Fruit fly (Drosophila melanogaster) Kc167 (cell line): Measurements from ENCODE around the gene CG13044.

Experiments
- Myc ChIP-seq: fragments of >200 bp; optimal IDR thresholded peaks from 2 replicates; lab custom pipeline; 2017; ENCODE audit warnings: missing external identifiers
- Sin3A ChIP-seq: fragments of >200 bp; optimal IDR thresholded peaks from 2 replicates; lab custom pipeline; 2018; ENCODE audit warnings: missing external identifiers
- h ChIP-seq: fragments of >200 bp; optimal IDR thresholded peaks from 3 replicates; lab custom pipeline; 2018; ENCODE audit warnings: missing external identifiers
- insv ChIP-seq: fragments of >200 bp; optimal IDR thresholded peaks from 3 replicates; lab custom pipeline; 2018; ENCODE audit warnings: missing external identifiers
- psq ChIP-seq: fragments of >200 bp; optimal IDR thresholded peaks from 2 replicates; lab custom pipeline; 2017; ENCODE audit warnings: missing external identifiers
- ttk ChIP-seq: sonication (Bioruptor generic); optimal IDR thresholded peaks from 2 replicates; lab custom pipeline; 2017; ENCODE audit warnings: missing external identifiers

DNA sequence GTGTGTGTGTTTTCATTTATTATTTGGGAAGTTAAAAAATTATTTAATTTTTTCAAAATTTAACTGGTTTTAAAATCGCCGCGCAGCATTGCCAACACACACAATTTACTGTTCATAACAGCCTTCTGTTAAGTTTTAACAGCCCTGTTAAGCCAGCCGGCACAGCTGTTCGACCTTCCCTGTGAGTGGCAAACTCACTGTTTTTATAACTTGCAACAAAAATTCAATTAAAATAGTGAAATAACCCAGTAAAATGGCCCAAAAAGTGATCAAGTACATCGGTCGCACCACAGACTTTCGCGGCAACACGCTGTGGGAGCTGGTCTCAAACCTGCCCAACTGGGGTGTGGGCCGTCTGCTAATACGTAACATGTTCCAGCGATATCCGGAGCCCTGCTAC, 44.9 kb upstream of the CG13044 start, which contains the start of gene mRpS34:
- TF ChIP-seq h (lab: Kevin White, UChicago) (no peak), insv (lab: Kevin White, UChicago) (no peak), Myc (no peak), Sin3A (lab: Kevin White, UChicago) (no peak), psq (lab: Kevin White, UChicago) (no peak), ttk (no peak)
